Fruit fly (Drosophila melanogaster) whole organism, embryonic: ENCODE measurements around the gene Pits.

ENCODE experiments used
- Awh ChIP-seq: fragments of 200-800 bp; sonication (Bioruptor generic); IDR thresholded peaks from 2 replicates; pipeline ENCODE4, ENCODE4 v1.3.6; 2022; ENCODE audit warnings: missing biosample characterization, missing genetic modification characterization
- Blimp-1 ChIP-seq: fragments of 200-800 bp; sonication (Bioruptor generic); optimal IDR thresholded peaks from 3 replicates; lab custom pipeline; 2018; ENCODE audit warnings: missing biosample characterization, missing genetic modification characterization, mild to moderate bottlenecking, moderate library complexity, missing genetic modification reagents
- CG11085 ChIP-seq: fragments of 200-800 bp; sonication (Bioruptor generic); IDR thresholded peaks from 2 replicates; pipeline ENCODE4 v1.3.6; 2022; ENCODE audit warnings: missing biosample characterization, missing genetic modification characterization
- CG13296 ChIP-seq: fragments of 200-800 bp; sonication (Bioruptor generic); optimal IDR thresholded peaks from 3 replicates; lab custom pipeline; 2018; ENCODE audit warnings: missing biosample characterization, mild to moderate bottlenecking, missing genetic modification characterization
- CG14014 ChIP-seq: fragments of 200-800 bp; sonication (Bioruptor generic); IDR thresholded peaks from 2 replicates; pipeline ENCODE4 v1.3.6; 2022; ENCODE audit warnings: missing biosample characterization, missing genetic modification characterization
- CG14710 ChIP-seq: fragments of 200-800 bp; sonication (Bioruptor generic); optimal IDR thresholded peaks from 3 replicates; lab custom pipeline; 2019; ENCODE audit warnings: missing biosample characterization, mild to moderate bottlenecking, missing genetic modification characterization, moderate library complexity
- CG15696 ChIP-seq: fragments of 200-800 bp; sonication (Bioruptor generic); optimal IDR thresholded peaks from 2 replicates; lab custom pipeline; 2019; ENCODE audit warnings: missing biosample characterization, mild to moderate bottlenecking, missing genetic modification characterization, moderate library complexity
- CG2199 ChIP-seq: fragments of 200-800 bp; sonication (Bioruptor generic); IDR thresholded peaks from 3 replicates; pipeline ENCODE4 v1.3.6; 2022; ENCODE audit warnings: missing biosample characterization, missing genetic modification characterization
- CG32532 ChIP-seq: fragments of 200-800 bp; sonication (Bioruptor generic); IDR thresholded peaks from 2 replicates; pipeline ENCODE4 v1.3.6; 2022; ENCODE audit warnings: missing biosample characterization, missing genetic modification characterization
- CG4404 ChIP-seq: fragments of 200-800 bp; sonication (Bioruptor generic); IDR thresholded peaks from 2 replicates; pipeline ENCODE4 v1.3.6; 2022; ENCODE audit warnings: missing biosample characterization, missing genetic modification characterization
- CG4707 ChIP-seq: fragments of 200-800 bp; sonication (Bioruptor generic); optimal IDR thresholded peaks from 2 replicates; lab custom pipeline; 2018; ENCODE audit warnings: missing biosample characterization, mild to moderate bottlenecking, missing genetic modification characterization, moderate library complexity
- CG5953 ChIP-seq: fragments of 200-800 bp; sonication (Bioruptor generic); IDR thresholded peaks from 2 replicates; pipeline ENCODE4 v1.3.6; 2022; ENCODE audit warnings: missing biosample characterization, missing genetic modification characterization
- CG7786 ChIP-seq: fragments of 200-800 bp; sonication (Bioruptor generic); optimal IDR thresholded peaks from 2 replicates; lab custom pipeline; 2016; ENCODE audit warnings: missing biosample characterization, missing genetic modification characterization
- CG7987 ChIP-seq: fragments of 200-800 bp; sonication (Bioruptor generic); optimal IDR thresholded peaks from 2 replicates; lab custom pipeline; 2018; ENCODE audit warnings: missing biosample characterization, mild to moderate bottlenecking, missing genetic modification characterization, moderate library complexity
- CG9932 ChIP-seq: fragments of 200-800 bp; sonication (Bioruptor generic); IDR thresholded peaks from 2 replicates; pipeline ENCODE4 v1.3.6; 2022; ENCODE audit warnings: missing biosample characterization, missing genetic modification characterization
- Dp ChIP-seq: fragments of 200-800 bp; sonication (Bioruptor generic); optimal IDR thresholded peaks from 2 replicates; lab custom pipeline; 2018; ENCODE audit warnings: missing biosample characterization, mild to moderate bottlenecking, missing genetic modification characterization, moderate library complexity
- Dref ChIP-seq: fragments of 200-800 bp; sonication (Bioruptor generic); IDR thresholded peaks from 2 replicates; pipeline ENCODE4 v1.3.6; 2022; ENCODE audit warnings: missing biosample characterization, missing genetic modification characterization
- Drgx ChIP-seq: fragments of 200-800 bp; sonication (Bioruptor generic); IDR thresholded peaks from 2 replicates; pipeline ENCODE4 v1.3.6; 2022; ENCODE audit warnings: missing biosample characterization, missing genetic modification characterization
- Ets65A ChIP-seq: fragments of 200-800 bp; sonication (Bioruptor generic); peaks from one replicate; lab custom pipeline; 2016; ENCODE audit warnings: missing biosample characterization, missing genetic modification characterization
- Ets97D ChIP-seq: fragments of 200-800 bp; sonication (Bioruptor generic); optimal IDR thresholded peaks from 3 replicates; lab custom pipeline; 2016; ENCODE audit warnings: missing biosample characterization, missing genetic modification characterization
- HLH4C ChIP-seq: fragments of 200-800 bp; sonication (Bioruptor generic); IDR thresholded peaks from 3 replicates; pipeline ENCODE4 v1.3.6; 2022; ENCODE audit warnings: missing biosample characterization, missing genetic modification characterization; ENCODE audit not compliant: partially characterized antibody
- HmgZ ChIP-seq: fragments of 200-800 bp; sonication (Bioruptor generic); optimal IDR thresholded peaks from 2 replicates; lab custom pipeline; 2018; ENCODE audit warnings: missing biosample characterization, mild to moderate bottlenecking, missing genetic modification characterization
- Max ChIP-seq: fragments of 200-800 bp; sonication (Bioruptor generic); optimal IDR thresholded peaks from 2 replicates; lab custom pipeline; 2016; ENCODE audit warnings: missing biosample characterization, mild to moderate bottlenecking, missing genetic modification characterization
- PHDP ChIP-seq: fragments of 200-800 bp; sonication (Bioruptor generic); optimal IDR thresholded peaks from 3 replicates; lab custom pipeline; 2018; ENCODE audit warnings: missing biosample characterization, mild to moderate bottlenecking, missing genetic modification characterization, moderate library complexity
- Scr ChIP-seq: fragments of 200-800 bp; sonication (Bioruptor generic); IDR thresholded peaks from 2 replicates; pipeline ENCODE4 v1.3.6; 2022; ENCODE audit warnings: missing biosample characterization, missing genetic modification characterization; ENCODE audit not compliant: partially characterized antibody
- Sry-β ChIP-seq: fragments of 200-800 bp; sonication (Bioruptor generic); optimal IDR thresholded peaks from 2 replicates; lab custom pipeline; 2018; ENCODE audit warnings: missing biosample characterization, mild to moderate bottlenecking, missing genetic modification characterization, moderate library complexity
- Stat92E ChIP-seq, 3 experiments: fragments of >200 bp in 2 of 3; fragments of 200-800 bp in 1 of 3; sonication (Bioruptor generic) in 1 of 3; optimal IDR thresholded peaks; 2 replicates each; lab custom pipeline; 2017 to 2019; ENCODE audit warnings: missing biosample characterization in 3 of 3, missing genetic modification characterization in 3 of 3, mild to moderate bottlenecking in 1 of 3, moderate library complexity in 1 of 3
- Usf ChIP-seq: fragments of 200-800 bp; sonication (Bioruptor generic); optimal IDR thresholded peaks from 2 replicates; lab custom pipeline; 2017; ENCODE audit warnings: missing genotype, missing biosample characterization, missing genetic modification characterization
- al ChIP-seq: fragments of 200-800 bp; sonication (Bioruptor generic); IDR thresholded peaks from 2 replicates; pipeline ENCODE4 v1.3.6; 2022; ENCODE audit warnings: missing biosample characterization, missing genetic modification characterization
- amos ChIP-seq: fragments of 200-800 bp; sonication (Bioruptor generic); IDR thresholded peaks from 2 replicates; pipeline ENCODE4 v1.3.6; 2022; ENCODE audit warnings: missing biosample characterization, missing genetic modification characterization; ENCODE audit not compliant: partially characterized antibody
- cas ChIP-seq: fragments of 200-800 bp; sonication (Bioruptor generic); IDR thresholded peaks from 2 replicates; pipeline ENCODE4 v1.3.6; 2022; ENCODE audit warnings: missing biosample characterization, missing genetic modification characterization
- cg ChIP-seq: fragments of 200-800 bp; sonication (Bioruptor generic); optimal IDR thresholded peaks from 3 replicates; lab custom pipeline; 2019; ENCODE audit warnings: missing biosample characterization, mild to moderate bottlenecking, missing genetic modification characterization, moderate library complexity
- cwo ChIP-seq: fragments of 200-800 bp; sonication (Bioruptor generic); optimal IDR thresholded peaks from 3 replicates; lab custom pipeline; 2017; ENCODE audit warnings: missing biosample characterization, missing genetic modification characterization, mild to moderate bottlenecking, moderate library complexity, missing genetic modification reagents
- exex ChIP-seq: fragments of 200-800 bp; sonication (Bioruptor generic); optimal IDR thresholded peaks from 4 replicates; lab custom pipeline; 2018; ENCODE audit warnings: missing biosample characterization, mild to moderate bottlenecking, missing genetic modification characterization, moderate library complexity
- fd64A ChIP-seq: fragments of 200-800 bp; sonication (Bioruptor generic); optimal IDR thresholded peaks from 3 replicates; lab custom pipeline; 2018; ENCODE audit warnings: missing biosample characterization, mild to moderate bottlenecking, missing genetic modification characterization
- gce ChIP-seq: fragments of 200-800 bp; sonication (Bioruptor generic); IDR thresholded peaks from 3 replicates; pipeline ENCODE4 v1.3.6; 2022; ENCODE audit warnings: missing biosample characterization, missing genetic modification characterization
- ham ChIP-seq: fragments of 200-800 bp; sonication (Bioruptor generic); IDR thresholded peaks from 2 replicates; pipeline ENCODE4 v1.3.6; 2022; ENCODE audit warnings: missing biosample characterization, missing genetic modification characterization
- insv ChIP-seq, 2 experiments: fragments of 200-800 bp; sonication (Bioruptor generic); optimal IDR thresholded peaks; 3 replicates each; lab custom pipeline; 2016 to 2018; ENCODE audit warnings: missing biosample characterization in 2 of 2, missing genetic modification characterization in 2 of 2
- lilli ChIP-seq: fragments of 200-800 bp; sonication (Bioruptor generic); optimal IDR thresholded peaks from 3 replicates; lab custom pipeline; 2016; ENCODE audit warnings: missing biosample characterization, missing genetic modification characterization
- nmo ChIP-seq: fragments of 200-800 bp; sonication (Bioruptor generic); optimal IDR thresholded peaks from 2 replicates; lab custom pipeline; 2018; ENCODE audit warnings: missing biosample characterization, mild to moderate bottlenecking, missing genetic modification characterization, moderate library complexity
- rib ChIP-seq: fragments of 200-800 bp; sonication (Bioruptor generic); IDR thresholded peaks from 2 replicates; pipeline ENCODE4 v1.3.6; 2022; ENCODE audit warnings: missing biosample characterization, missing genetic modification characterization
- schlank ChIP-seq: fragments of 200-800 bp; sonication (Bioruptor generic); optimal IDR thresholded peaks from 2 replicates; lab custom pipeline; 2018; ENCODE audit warnings: missing biosample characterization, mild to moderate bottlenecking, missing genetic modification characterization
- sd ChIP-seq: fragments of 200-800 bp; sonication (Bioruptor generic); optimal IDR thresholded peaks from 3 replicates; lab custom pipeline; 2018; ENCODE audit warnings: missing biosample characterization, mild to moderate bottlenecking, missing genetic modification characterization, moderate library complexity
- trh ChIP-seq: fragments of 200-800 bp; sonication (Bioruptor generic); optimal IDR thresholded peaks from 2 replicates; lab custom pipeline; 2016; ENCODE audit warnings: missing biosample characterization, missing genetic modification characterization
- twi ChIP-seq: fragments of 200-800 bp; optimal IDR thresholded peaks from 2 replicates; lab custom pipeline; 2019; ENCODE audit warnings: missing biosample characterization, mild to moderate bottlenecking, missing genetic modification characterization, moderate library complexity
- vvl ChIP-seq: fragments of 200-800 bp; sonication (Bioruptor generic); IDR thresholded peaks from 2 replicates; pipeline ENCODE4 v1.3.6; 2022; ENCODE audit warnings: missing biosample characterization, missing genetic modification characterization
- wek ChIP-seq: fragments of 200-800 bp; sonication (Bioruptor generic); optimal IDR thresholded peaks from 3 replicates; lab custom pipeline; 2018; ENCODE audit warnings: missing biosample characterization, mild to moderate bottlenecking, missing genetic modification characterization, moderate library complexity

Gene Pits

dm6 chrX:12611536-12612458 lies 28.8 kb upstream of the Pits start, which contains the start of the genes CG1463 and Fpgs1 (continued):
- 0 out of 3 replicates have a peak, but pooled peaks have one; percentile 44 for TF ChIP-seq HLH4C (GFP tag; lab: Robert Waterston, UW)
- no peak for TF ChIP-seq CG13296 (GFP tag; lab: Kevin White, UChicago)
- peak in 1 of 2 experiments; percentile 25 for TF ChIP-seq insv (GFP tag; optimal IDR thresholded peaks at IDR 0.05; lab: Kevin White, UChicago)
- TF ChIP-seq Ets97D (GFP tag; lab: Kevin White, UChicago): peak; percentile 3
- TF ChIP-seq Ets65A (GFP tag; lab: Kevin White, UChicago): peak; percentile 77
- peak; percentile 48 for TF ChIP-seq CG14710
- TF ChIP-seq nmo (GFP tag; lab: Kevin White, UChicago): peak; percentile 59
- no peak for TF ChIP-seq CG7987 (GFP tag; lab: Kevin White, UChicago)
- peak; percentile 33 for TF ChIP-seq HmgZ
- TF ChIP-seq CG2199: 0 out of 3 replicates have a peak, but pooled peaks have one; percentile 32
- TF ChIP-seq Usf (GFP tag; lab: Kevin White, UChicago): no peak
- peak; percentile 98 for TF ChIP-seq Sry-β (GFP tag; lab: Kevin White, UChicago)
- TF ChIP-seq rib (GFP tag; lab: Robert Waterston, UW): no peak
- TF ChIP-seq CG14014 (GFP tag; lab: Robert Waterston, UW): peak; percentile 17; the same call in 1 of the 2 replicates
- peak; percentile 59 for TF ChIP-seq sd (tag; lab: Kevin White, UChicago)
- TF ChIP-seq Blimp-1 (GFP tag; lab: Kevin White, UChicago): no peak
- peak; percentile 36; the same call in 1 of the 2 replicates for TF ChIP-seq al (GFP tag; lab: Robert Waterston, UW)
- no peak for TF ChIP-seq Awh (GFP tag; lab: Robert Waterston, UW)
- TF ChIP-seq Drgx (GFP tag; lab: Robert Waterston, UW): no peak
- TF ChIP-seq cwo (GFP tag; lab: Kevin White, UChicago): peak; percentile 57
- TF ChIP-seq amos (GFP tag; lab: Robert Waterston, UW): peak; percentile 63; the same call in 1 of the 2 replicates
- peak; percentile 70 for TF ChIP-seq Max (GFP tag; lab: Kevin White, UChicago)
- TF ChIP-seq cg: peak; percentile 71
- no peak for TF ChIP-seq PHDP (tag; lab: Kevin White, UChicago)
- peak; percentile 67 for TF ChIP-seq Dref (GFP tag; lab: Robert Waterston, UW)
- no peak for TF ChIP-seq ham (GFP tag; lab: Robert Waterston, UW)
- TF ChIP-seq exex: peak; percentile 80
- TF ChIP-seq Scr (GFP tag; lab: Robert Waterston, UW): peak; percentile 57
- TF ChIP-seq CG11085: 0 out of 2 replicates have a peak, but pooled peaks have one; percentile 22
- TF ChIP-seq CG9932: peak; percentile 59
- TF ChIP-seq CG5953 (GFP tag; lab: Robert Waterston, UW): no peak
- no peak for TF ChIP-seq Stat92E (GFP tag; optimal IDR thresholded peaks at IDR 0.05; lab: Kevin White, UChicago)
- TF ChIP-seq CG32532 (GFP tag; lab: Robert Waterston, UW): 0 out of 2 replicates have a peak, but pooled peaks have one; percentile 31
- TF ChIP-seq CG4404 (GFP tag; lab: Robert Waterston, UW): peak; percentile 48
- TF ChIP-seq wek: no peak
- TF ChIP-seq CG7786 (GFP tag; lab: Kevin White, UChicago): peak; percentile 10
- peak; percentile 37 for TF ChIP-seq CG15696 (tag; lab: Kevin White, UChicago)
- TF ChIP-seq cas (GFP tag; lab: Robert Waterston, UW): no peak
- TF ChIP-seq trh (GFP tag; lab: Kevin White, UChicago): no peak
- TF ChIP-seq gce (GFP tag; lab: Robert Waterston, UW): peak; percentile 30; the same call in 1 of the 3 replicates
- TF ChIP-seq twi (tag; lab: Kevin White, UChicago): peak; percentile 53
- no peak for TF ChIP-seq schlank
- TF ChIP-seq CG4707 (GFP tag; lab: Kevin White, UChicago): no peak
- no peak for TF ChIP-seq fd64A (GFP tag; lab: Kevin White, UChicago)
- peak; percentile 71 for TF ChIP-seq Dp
- TF ChIP-seq vvl (GFP tag; lab: Robert Waterston, UW): no peak
- peak; percentile 55 for TF ChIP-seq lilli (GFP tag; lab: Kevin White, UChicago)
